Worm (Caenorhabditis elegans) whole organism, young adult: ENCODE measurements around the gene wrt-6.

Source experiments
- ZK185.1 ChIP-seq: sonication (generic microtip); optimal IDR thresholded peaks from 2 replicates; lab custom pipeline; 2016; ENCODE audit warnings: mild to moderate bottlenecking, missing genetic modification characterization, missing compliant biosample characterization; ENCODE audit not compliant: poor library complexity, severe bottlenecking
- hmg-1.2 ChIP-seq: fragments of 200-800 bp; sonication (Bioruptor generic); IDR thresholded peaks from 2 replicates; pipeline ENCODE4 v1.3.6; 2022; ENCODE audit warnings: missing genetic modification reagents, missing genetic modification characterization, missing compliant biosample characterization
- lag-1 ChIP-seq: fragments of 200-800 bp; sonication (Bioruptor generic); IDR thresholded peaks from 2 replicates; pipeline ENCODE4 v1.3.6; 2022; ENCODE audit warnings: missing genetic modification reagents, missing genetic modification characterization, missing compliant biosample characterization
- lin-40 ChIP-seq: sonication (generic microtip); optimal IDR thresholded peaks from 2 replicates; lab custom pipeline; 2016; ENCODE audit warnings: missing genetic modification characterization, mild to moderate bottlenecking, missing compliant biosample characterization, missing genotype, missing genetic modification reagents
- mes-4 ChIP-seq: sonication (generic microtip); optimal IDR thresholded peaks from 2 replicates; lab custom pipeline; 2016; ENCODE audit warnings: missing genotype, missing genetic modification characterization, missing compliant biosample characterization
- pha-4 ChIP-seq: fragments of 150-350 bp; sonication (generic microtip); optimal IDR thresholded peaks from 2 replicates; lab custom pipeline; 2014; ENCODE audit warnings: missing biosample characterization, missing genetic modification reagents, missing genetic modification characterization
- rec-8 ChIP-seq, 2 experiments: sonication (generic microtip); optimal IDR thresholded peaks; 2 replicates each; lab custom pipeline; 2016; ENCODE audit warnings: mild to moderate bottlenecking in 2 of 2, missing genetic modification characterization in 2 of 2, missing genetic modification reagents in 2 of 2, missing genotype in 2 of 2, missing biosample characterization in 1 of 2, missing compliant biosample characterization in 1 of 2, moderate library complexity in 1 of 2
- tbp1 ChIP-seq: fragments of 200-800 bp; sonication (Bioruptor generic); optimal IDR thresholded peaks from 2 replicates; lab custom pipeline; 2018; ENCODE audit warnings: mild to moderate bottlenecking, missing genetic modification characterization, missing compliant biosample characterization

- no peak for TF ChIP-seq mes-4 (tag; lab: Kevin White, UChicago)
- no peak for TF ChIP-seq lag-1
- TF ChIP-seq lin-40 (tag; lab: Kevin White, UChicago), result no peak
- no peak for TF ChIP-seq pha-4 (tag; lab: Kevin White, UChicago)
- no peak for TF ChIP-seq hmg-1.2
- TF ChIP-seq tbp1, result no peak
- TF ChIP-seq rec-8 (tag; optimal IDR thresholded peaks at IDR 0.05; lab: Kevin White, UChicago), result no peak
- no peak for TF ChIP-seq ZK185.1 (tag; lab: Kevin White, UChicago)
Measured at ce11 chrX:3453870-3454269, 26.2 kb upstream of the wrt-6 start.
